Worm (Caenorhabditis elegans) whole organism, L2 larva: ENCODE measurements around the gene rpn-12.

ENCODE experiments used
- C34F6.9 ChIP-seq: fragments of 150-350 bp; optimal IDR thresholded peaks from 2 replicates; lab custom pipeline; 2014; ENCODE audit warnings: missing biosample characterization, missing genetic modification characterization
- F13H6.1 ChIP-seq: sonication (generic microtip); optimal IDR thresholded peaks from 2 replicates; lab custom pipeline; 2016; ENCODE audit warnings: missing genetic modification characterization, missing compliant biosample characterization
- R02D3.7 ChIP-seq: fragments of 150-350 bp; optimal IDR thresholded peaks from 2 replicates; lab custom pipeline; 2014; ENCODE audit warnings: missing biosample characterization, missing genetic modification characterization
- Y55F3AM.14 ChIP-seq: fragments of 200-800 bp; sonication (Bioruptor generic); optimal IDR thresholded peaks from 2 replicates; lab custom pipeline; 2018; ENCODE audit warnings: mild to moderate bottlenecking, missing genetic modification characterization, missing compliant biosample characterization
- ZK546.5 ChIP-seq: sonication (generic microtip); optimal IDR thresholded peaks from 2 replicates; lab custom pipeline; 2017; ENCODE audit warnings: missing biosample characterization, missing genetic modification characterization
- alr-1 ChIP-seq: fragments of 150-350 bp; optimal IDR thresholded peaks from 2 replicates; lab custom pipeline; 2014; ENCODE audit warnings: missing biosample characterization, missing genetic modification characterization
- aly-2 ChIP-seq: fragments of 150-350 bp; optimal IDR thresholded peaks from 2 replicates; lab custom pipeline; 2014; ENCODE audit warnings: missing biosample characterization, missing genetic modification characterization
- blmp-1 ChIP-seq: sonication (generic microtip); optimal IDR thresholded peaks from 2 replicates; lab custom pipeline; 2017; ENCODE audit warnings: missing genetic modification characterization, mild to moderate bottlenecking, missing compliant biosample characterization, antibody characterized with exemption, moderate library complexity; ENCODE audit not compliant: insufficient read depth
- ceh-16 ChIP-seq: fragments of 150-350 bp; optimal IDR thresholded peaks from 2 replicates; lab custom pipeline; 2014; ENCODE audit warnings: missing biosample characterization, missing genetic modification characterization
- ceh-82 ChIP-seq: fragments of 150-350 bp; optimal IDR thresholded peaks from 2 replicates; lab custom pipeline; 2014; ENCODE audit warnings: missing biosample characterization, missing genetic modification characterization
- crh-2 ChIP-seq: sonication (generic microtip); optimal IDR thresholded peaks from 2 replicates; lab custom pipeline; 2017; ENCODE audit warnings: missing biosample characterization, missing genetic modification characterization
- dmd-4 ChIP-seq: sonication (generic microtip); optimal IDR thresholded peaks from 2 replicates; lab custom pipeline; 2017; ENCODE audit warnings: missing biosample characterization, missing genetic modification characterization
- egl-27 ChIP-seq: sonication (generic microtip); optimal IDR thresholded peaks from 3 replicates; lab custom pipeline; 2017; ENCODE audit warnings: missing biosample characterization, missing genetic modification reagents, missing genetic modification characterization
- elt-1 ChIP-seq: fragments of 150-350 bp; optimal IDR thresholded peaks from 2 replicates; lab custom pipeline; 2014; ENCODE audit warnings: missing biosample characterization, missing genetic modification characterization
- elt-3 ChIP-seq: sonication (generic microtip); optimal IDR thresholded peaks from 2 replicates; lab custom pipeline; 2017; ENCODE audit warnings: missing biosample characterization, missing genetic modification characterization
- fos-1 ChIP-seq: fragments of 150-350 bp; optimal IDR thresholded peaks from 2 replicates; lab custom pipeline; 2014; ENCODE audit warnings: missing biosample characterization, missing genetic modification characterization
- gmeb-1 ChIP-seq: fragments of 150-350 bp; optimal IDR thresholded peaks from 2 replicates; lab custom pipeline; 2014; ENCODE audit warnings: missing biosample characterization, missing genetic modification characterization
- lin-11 ChIP-seq: fragments of 150-350 bp; sonication (generic microtip); optimal IDR thresholded peaks from 2 replicates; lab custom pipeline; 2014; ENCODE audit warnings: missing biosample characterization, missing genetic modification characterization, inconsistent platforms, mixed read lengths
- lin-13 ChIP-seq: fragments of 150-350 bp; optimal IDR thresholded peaks from 2 replicates; lab custom pipeline; 2014; ENCODE audit warnings: missing biosample characterization, missing genetic modification reagents, missing genetic modification characterization
- lin-39 ChIP-seq: fragments of 150-350 bp; optimal IDR thresholded peaks from 2 replicates; lab custom pipeline; 2014; ENCODE audit warnings: missing biosample characterization, missing genetic modification reagents, missing genetic modification characterization
- lsy-2 ChIP-seq, 2 experiments: fragments of 150-350 bp in 1 of 2; sonication (generic microtip) in 1 of 2; optimal IDR thresholded peaks; 2 replicates each; lab custom pipeline; 2014 to 2017; ENCODE audit warnings: missing biosample characterization in 2 of 2, missing genetic modification characterization in 2 of 2
- mab-5 ChIP-seq: fragments of 150-350 bp; optimal IDR thresholded peaks from 2 replicates; lab custom pipeline; 2014; ENCODE audit warnings: missing biosample characterization, missing genetic modification characterization
- mdl-1 ChIP-seq, 2 experiments: fragments of 150-350 bp in 1 of 2; sonication (generic microtip) in 1 of 2; optimal IDR thresholded peaks; 2 replicates each; lab custom pipeline; 2017; ENCODE audit warnings: missing biosample characterization in 2 of 2, missing genetic modification characterization in 2 of 2
- nhr-10 ChIP-seq: sonication (generic microtip); optimal IDR thresholded peaks from 2 replicates; lab custom pipeline; 2017; ENCODE audit warnings: missing biosample characterization, missing genetic modification characterization
- nhr-11 ChIP-seq: fragments of 150-350 bp; optimal IDR thresholded peaks from 2 replicates; lab custom pipeline; 2014; ENCODE audit warnings: missing biosample characterization, missing genetic modification characterization
- nhr-12 ChIP-seq: fragments of 150-350 bp; optimal IDR thresholded peaks from 2 replicates; lab custom pipeline; 2014; ENCODE audit warnings: missing biosample characterization, missing genetic modification characterization
- nhr-129 ChIP-seq: fragments of 150-350 bp; optimal IDR thresholded peaks from 2 replicates; lab custom pipeline; 2014; ENCODE audit warnings: missing biosample characterization, missing genetic modification characterization
- nhr-21 ChIP-seq: fragments of 150-350 bp; optimal IDR thresholded peaks from 2 replicates; lab custom pipeline; 2014; ENCODE audit warnings: missing biosample characterization, missing genetic modification characterization
- nhr-237 ChIP-seq: fragments of 150-350 bp; optimal IDR thresholded peaks from 2 replicates; lab custom pipeline; 2014; ENCODE audit warnings: missing biosample characterization, missing genetic modification characterization
- nhr-6 ChIP-seq: fragments of 150-350 bp; optimal IDR thresholded peaks from 2 replicates; lab custom pipeline; 2014; ENCODE audit warnings: missing biosample characterization, missing genetic modification characterization
- nhr-77 ChIP-seq: fragments of 150-350 bp; optimal IDR thresholded peaks from 2 replicates; lab custom pipeline; 2014; ENCODE audit warnings: missing biosample characterization, missing genetic modification characterization
- peb-1 ChIP-seq: fragments of 150-350 bp; optimal IDR thresholded peaks from 2 replicates; lab custom pipeline; 2014; ENCODE audit warnings: missing biosample characterization, missing genetic modification characterization
- sem-4 ChIP-seq: fragments of 150-350 bp; optimal IDR thresholded peaks from 2 replicates; lab custom pipeline; 2014; ENCODE audit warnings: missing biosample characterization, missing genetic modification reagents, missing genetic modification characterization
- skn-1 ChIP-seq: sonication (generic microtip); optimal IDR thresholded peaks from 2 replicates; lab custom pipeline; 2017; ENCODE audit warnings: missing biosample characterization, missing genetic modification characterization
- sma-3 ChIP-seq: sonication (generic microtip); optimal IDR thresholded peaks from 2 replicates; lab custom pipeline; 2016; ENCODE audit warnings: missing genetic modification reagents, missing genetic modification characterization, missing compliant biosample characterization
- sma-9 ChIP-seq, 2 experiments: fragments of 150-350 bp in 1 of 2; sonication (generic microtip) in 1 of 2; optimal IDR thresholded peaks; 2 replicates each; lab custom pipeline; 2014 to 2016; ENCODE audit warnings: missing genetic modification characterization in 2 of 2, mild to moderate bottlenecking in 1 of 2, missing biosample characterization in 1 of 2, missing compliant biosample characterization in 1 of 2, missing genetic modification reagents in 1 of 2, moderate library complexity in 1 of 2
- snpc-4 ChIP-seq: fragments of 150-350 bp; optimal IDR thresholded peaks from 2 replicates; lab custom pipeline; 2014; ENCODE audit warnings: missing biosample characterization, missing genetic modification characterization
- unc-39 ChIP-seq: fragments of 150-350 bp; optimal IDR thresholded peaks from 2 replicates; lab custom pipeline; 2014; ENCODE audit warnings: missing biosample characterization, missing genetic modification characterization
- unc-55 ChIP-seq: fragments of 150-350 bp; sonication (generic microtip); optimal IDR thresholded peaks from 3 replicates; lab custom pipeline; 2014; ENCODE audit warnings: missing biosample characterization, missing genetic modification reagents, missing genetic modification characterization
- unc-62 ChIP-seq: fragments of 150-350 bp; optimal IDR thresholded peaks from 2 replicates; lab custom pipeline; 2014; ENCODE audit warnings: missing biosample characterization, missing genetic modification reagents, missing genetic modification characterization
- zag-1 ChIP-seq: fragments of 150-350 bp; optimal IDR thresholded peaks from 2 replicates; lab custom pipeline; 2014; ENCODE audit warnings: missing biosample characterization, missing genetic modification characterization
- ztf-1 ChIP-seq: fragments of 200-800 bp; sonication (Bioruptor generic); conservative IDR thresholded peaks from 2 replicates; pipeline ENCODE4 v1.3.6; 2022; ENCODE audit warnings: missing genetic modification characterization, missing compliant biosample characterization
- ztf-11 ChIP-seq: sonication (generic microtip); optimal IDR thresholded peaks from 2 replicates; lab custom pipeline; 2017; ENCODE audit warnings: missing biosample characterization, missing genetic modification characterization
- ztf-4 ChIP-seq: fragments of 150-350 bp; optimal IDR thresholded peaks from 2 replicates; lab custom pipeline; 2014; ENCODE audit warnings: missing biosample characterization, missing genetic modification characterization

Gene rpn-12

DNA sequence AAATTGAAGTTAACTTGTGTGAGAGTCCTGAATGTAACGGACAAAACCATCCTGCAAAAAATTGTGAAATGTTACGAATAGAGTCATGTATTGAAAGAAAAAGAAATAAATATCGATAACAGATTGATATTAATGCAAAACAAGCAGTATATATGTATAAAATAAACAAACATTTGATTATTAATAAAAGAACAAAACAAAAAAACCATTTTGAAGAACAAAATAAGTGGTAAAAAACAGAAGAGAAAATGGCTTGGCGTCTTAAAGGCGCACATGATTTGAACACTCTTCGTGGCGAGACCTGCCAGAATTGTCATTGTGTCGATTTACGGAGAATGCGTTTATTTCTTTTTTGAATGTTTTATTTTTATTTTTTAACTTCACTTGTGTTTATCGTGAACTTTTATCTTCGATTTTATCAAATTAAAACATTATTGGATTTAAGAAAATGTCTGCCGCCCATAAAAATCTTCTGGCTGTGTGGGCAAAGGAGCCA is at the start of gene rpn-12, which contains the start of gene rad-23:
TSS of gene rpn-12 (plus strand) at position 446 of the 496 bp plus-strand sequence.
TSS of gene rad-23 (minus strand) at position 51 of the 496 bp plus-strand sequence.
- TF ChIP-seq nhr-12 (tag; lab: Kevin White, UChicago) (no peak), nhr-21 (tag; lab: Kevin White, UChicago) (no peak), peb-1 (tag; lab: Kevin White, UChicago) (no peak), unc-39 (tag; lab: Kevin White, UChicago) (no peak), nhr-129 (tag; lab: Kevin White, UChicago) (peak; percentile 76), ztf-11 (no peak), nhr-77 (tag; lab: Kevin White, UChicago) (no peak), lin-11 (peak; percentile 41), R02D3.7 (tag; lab: Kevin White, UChicago) (peak; percentile 47), blmp-1 (peak; percentile 5), ztf-4 (tag; lab: Kevin White, UChicago) (no peak), skn-1 (peak; percentile 99), nhr-11 (tag; lab: Kevin White, UChicago) (no peak), elt-1 (tag; lab: Kevin White, UChicago) (no peak), nhr-6 (tag; lab: Kevin White, UChicago) (no peak), mab-5 (tag; lab: Kevin White, UChicago) (peak; percentile 60), sma-9 (GFP tag; optimal IDR thresholded peaks at IDR 0.05; lab: Kevin White, UChicago) (peak; percentile 45), sma-9 (tag; optimal IDR thresholded peaks at IDR 0.05; lab: Kevin White, UChicago) (no peak), ZK546.5 (no peak), unc-55 (peak; percentile 92), lsy-2 (tag; optimal IDR thresholded peaks at IDR 0.05; lab: Kevin White, UChicago) (peak in 1 of 2 experiments; percentile 86), crh-2 (tag; lab: Kevin White, UChicago) (peak; percentile 67), Y55F3AM.14 (GFP tag; lab: Kevin White, UChicago) (no peak), mdl-1 (tag; optimal IDR thresholded peaks at IDR 0.05; lab: Kevin White, UChicago) (no peak), ztf-1 (no peak), F13H6.1 (tag; lab: Kevin White, UChicago) (no peak), lin-13 (GFP tag; lab: Kevin White, UChicago) (peak; percentile 45), sma-3 (GFP tag; lab: Kevin White, UChicago) (peak; percentile 39), egl-27 (tag; lab: Kevin White, UChicago) (no peak), fos-1 (tag; lab: Kevin White, UChicago) (peak; percentile 50), aly-2 (tag; lab: Kevin White, UChicago) (no peak), elt-3 (no peak), ceh-16 (no peak), C34F6.9 (tag; lab: Kevin White, UChicago) (peak; percentile 86), lin-39 (tag; lab: Kevin White, UChicago) (no peak), unc-62 (GFP tag; lab: Kevin White, UChicago) (no peak), ceh-82 (tag; lab: Kevin White, UChicago) (no peak), sem-4 (tag; lab: Kevin White, UChicago) (no peak), dmd-4 (tag; lab: Kevin White, UChicago) (no peak), gmeb-1 (tag; lab: Kevin White, UChicago) (peak; percentile 68), snpc-4 (no peak), alr-1 (tag; lab: Kevin White, UChicago) (no peak), nhr-10 (tag; lab: Kevin White, UChicago) (no peak), zag-1 (tag; lab: Kevin White, UChicago) (no peak)

DNA sequence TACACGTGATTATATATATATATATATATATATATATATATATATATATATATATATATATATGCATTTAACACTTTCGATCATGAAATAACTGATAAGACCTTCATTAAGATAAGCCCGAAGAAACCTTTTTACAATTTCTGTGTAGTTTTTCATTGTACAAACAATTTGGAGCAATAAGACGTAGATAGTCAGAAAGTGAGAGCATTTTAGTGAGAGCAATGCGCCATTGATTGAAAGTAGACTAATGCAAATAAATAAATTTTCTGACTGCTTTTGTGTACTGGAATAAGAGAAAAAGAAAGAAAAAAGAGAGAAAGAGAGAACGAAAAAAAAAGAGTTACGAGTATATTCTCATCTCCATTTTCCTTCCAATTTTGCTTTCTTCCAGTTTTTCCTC is 48.3 kb upstream of the rpn-12 start:
- TF ChIP-seq nhr-237 (tag; lab: Kevin White, UChicago) (no peak), sma-9 (GFP tag; optimal IDR thresholded peaks at IDR 0.05; lab: Kevin White, UChicago) (peak; percentile 12), sma-9 (tag; optimal IDR thresholded peaks at IDR 0.05; lab: Kevin White, UChicago) (no peak), unc-55 (peak; percentile 68), lin-11 (no peak), ZK546.5 (no peak), mdl-1 (tag; optimal IDR thresholded peaks at IDR 0.05; lab: Kevin White, UChicago) (no peak), ceh-16 (no peak), nhr-6 (tag; lab: Kevin White, UChicago) (no peak), crh-2 (tag; lab: Kevin White, UChicago) (peak; percentile 3), fos-1 (tag; lab: Kevin White, UChicago) (peak; percentile 63), nhr-12 (tag; lab: Kevin White, UChicago) (no peak)
